In genomic region chrX:6599233-6599632, dm6 we compare ENCODE assay signal across 1 fruit fly cellular context.
TF ChIP-seq lines count a peak whose summit lies in the region.

No protein-coding gene starts in this region.

TF ChIP-seq in whole organism, embryonic, 481 proteins besides CTCF, POLR2A, EP300 and RAD21 (continued from another document and continues in another):
- TF ChIP-seq Ptx1 (GFP tag; IDR thresholded peaks at IDR 0.05; lab: Robert Waterston, UW): peak; percentile 99
- no peak for TF ChIP-seq CG16813 (GFP tag; IDR thresholded peaks at IDR 0.05; lab: Robert Waterston, UW; ENCODE audit: partially characterized antibody)
- TF ChIP-seq CG12219 (GFP tag; optimal IDR thresholded peaks at IDR 0.05; lab: Kevin White, UChicago): peak; percentile 64
- TF ChIP-seq ato (GFP tag; IDR thresholded peaks at IDR 0.05; lab: Robert Waterston, UW; ENCODE audit: partially characterized antibody): no peak
- TF ChIP-seq Deaf1 (tag; optimal IDR thresholded peaks at IDR 0.05; lab: Kevin White, UChicago): peak; percentile 31
- no peak for TF ChIP-seq fu2 (GFP tag; optimal IDR thresholded peaks at IDR 0.05; lab: Kevin White, UChicago)
- TF ChIP-seq bbx (GFP tag; IDR thresholded peaks at IDR 0.05; lab: Robert Waterston, UW; ENCODE audit: partially characterized antibody): peak; percentile 51; the same call in 1 of the 2 replicates
- peak; percentile 40 for TF ChIP-seq CG17802 (tag; optimal IDR thresholded peaks at IDR 0.05; lab: Kevin White, UChicago)
- TF ChIP-seq zfh1 (GFP tag; IDR thresholded peaks at IDR 0.05; lab: Robert Waterston, UW): peak; percentile 99
- TF ChIP-seq CG7372 (GFP tag; IDR thresholded peaks at IDR 0.05; lab: Robert Waterston, UW): peak; percentile 98
- TF ChIP-seq CG31224 (GFP tag; IDR thresholded peaks at IDR 0.05; lab: Robert Waterston, UW): peak; percentile 94
- TF ChIP-seq ttk (GFP tag; IDR thresholded peaks at IDR 0.05; lab: Robert Waterston, UW): peak; percentile 98
- no peak for TF ChIP-seq sc (optimal IDR thresholded peaks at IDR 0.05; lab: Kevin White, UChicago)
- TF ChIP-seq sc (GFP tag; optimal IDR thresholded peaks at IDR 0.05; lab: Kevin White, UChicago): peak; percentile 13
- TF ChIP-seq CG32772 (GFP tag; IDR thresholded peaks at IDR 0.05; lab: Robert Waterston, UW): peak; percentile 98
- TF ChIP-seq crc (GFP tag; optimal IDR thresholded peaks at IDR 0.05; lab: Kevin White, UChicago): peak; percentile 83
- peak; percentile 95 for TF ChIP-seq Ets65A (GFP tag; lab: Kevin White, UChicago)
- TF ChIP-seq mirr (GFP tag; optimal IDR thresholded peaks at IDR 0.05; lab: Kevin White, UChicago): peak; percentile 50
- peak; percentile 70 to 90 for TF ChIP-seq bsh (GFP tag; optimal IDR thresholded peaks at IDR 0.05; lab: Kevin White, UChicago)
- TF ChIP-seq Chrac-16 (GFP tag; optimal IDR thresholded peaks at IDR 0.05; lab: Kevin White, UChicago): no peak
- TF ChIP-seq lilli (GFP tag; optimal IDR thresholded peaks at IDR 0.05; lab: Kevin White, UChicago): peak; percentile 95
- peak; percentile 76 for TF ChIP-seq her (GFP tag; optimal IDR thresholded peaks at IDR 0.05; lab: Kevin White, UChicago)
- peak; percentile 72 for TF ChIP-seq CG8281 (tag; optimal IDR thresholded peaks at IDR 0.05; lab: Kevin White, UChicago)
- peak; percentile 88 for TF ChIP-seq Lim3 (GFP tag; IDR thresholded peaks at IDR 0.05; lab: Robert Waterston, UW)
- peak in 1 of 2 experiments; percentile 32 for TF ChIP-seq Eip74EF (GFP tag; optimal IDR thresholded peaks at IDR 0.05; lab: Kevin White, UChicago)
- TF ChIP-seq usp (GFP tag; optimal IDR thresholded peaks at IDR 0.05; lab: Kevin White, UChicago): no peak
- TF ChIP-seq Tbp (GFP tag; optimal IDR thresholded peaks at IDR 0.05; lab: Kevin White, UChicago): no peak
- TF ChIP-seq CG4707 (GFP tag; optimal IDR thresholded peaks at IDR 0.05; lab: Kevin White, UChicago): peak; percentile 58
- peak; percentile 94 for TF ChIP-seq CG1024 (GFP tag; IDR thresholded peaks at IDR 0.05; lab: Robert Waterston, UW)
- TF ChIP-seq caup (GFP tag; optimal IDR thresholded peaks at IDR 0.05; lab: Kevin White, UChicago; ENCODE audit: severe bottlenecking): peak; percentile 91
- peak; percentile 72 for TF ChIP-seq CG12769 (tag; optimal IDR thresholded peaks at IDR 0.05; lab: Kevin White, UChicago)
- TF ChIP-seq wek (GFP tag; optimal IDR thresholded peaks at IDR 0.05; lab: Kevin White, UChicago): no peak
- TF ChIP-seq CG4820 (GFP tag; optimal IDR thresholded peaks at IDR 0.05; lab: Kevin White, UChicago): peak; percentile 87
- no peak for TF ChIP-seq CG13123 (GFP tag; optimal IDR thresholded peaks at IDR 0.05; lab: Kevin White, UChicago)
- TF ChIP-seq Mad (GFP tag; optimal IDR thresholded peaks at IDR 0.05; lab: Kevin White, UChicago): peak; percentile 1
- no peak for TF ChIP-seq dm (GFP tag; optimal IDR thresholded peaks at IDR 0.05; lab: Kevin White, UChicago)
- peak; percentile 82 for TF ChIP-seq CG31441 (GFP tag; IDR thresholded peaks at IDR 0.05; lab: Robert Waterston, UW)
- peak; percentile 96 for TF ChIP-seq jigr1 (GFP tag; IDR thresholded peaks at IDR 0.05; lab: Robert Waterston, UW)
- TF ChIP-seq CG31388 (GFP tag; optimal IDR thresholded peaks at IDR 0.05; lab: Kevin White, UChicago): peak; percentile 77
- TF ChIP-seq pho (GFP tag; optimal IDR thresholded peaks at IDR 0.05; lab: Kevin White, UChicago): no peak
- TF ChIP-seq br (optimal IDR thresholded peaks at IDR 0.05; lab: Kevin White, UChicago): no peak
- no peak for TF ChIP-seq YL-1 (GFP tag; optimal IDR thresholded peaks at IDR 0.05; lab: Kevin White, UChicago)
- peak; percentile 93 for TF ChIP-seq Ravus (GFP tag; IDR thresholded peaks at IDR 0.05; lab: Robert Waterston, UW)
- peak; percentile 72 for TF ChIP-seq Sox100B (GFP tag; optimal IDR thresholded peaks at IDR 0.05; lab: Kevin White, UChicago)
- peak; percentile 86 for TF ChIP-seq CkIIα-i1 (GFP tag; IDR thresholded peaks at IDR 0.05; lab: Robert Waterston, UW)
- no peak for TF ChIP-seq NfI (GFP tag; optimal IDR thresholded peaks at IDR 0.05; lab: Kevin White, UChicago)
- TF ChIP-seq ab (GFP tag; optimal IDR thresholded peaks at IDR 0.05; lab: Kevin White, UChicago): no peak
- TF ChIP-seq sisA (GFP tag; IDR thresholded peaks at IDR 0.05; lab: Robert Waterston, UW): peak; percentile 96
- peak; percentile 83 for TF ChIP-seq CG12104 (GFP tag; optimal IDR thresholded peaks at IDR 0.05; lab: Kevin White, UChicago)
- no peak for TF ChIP-seq fru (optimal IDR thresholded peaks at IDR 0.05; lab: Kevin White, UChicago)
- TF ChIP-seq CG13424 (tag; optimal IDR thresholded peaks at IDR 0.05; lab: Kevin White, UChicago): no peak
- no peak for TF ChIP-seq vnd (GFP tag; IDR thresholded peaks at IDR 0.05; lab: Robert Waterston, UW; ENCODE audit: partially characterized antibody)
- TF ChIP-seq Sox102F (GFP tag; optimal IDR thresholded peaks at IDR 0.05; lab: Kevin White, UChicago): no peak
- TF ChIP-seq Sry-β (GFP tag; optimal IDR thresholded peaks at IDR 0.05; lab: Kevin White, UChicago): no peak
- peak; percentile 83 for TF ChIP-seq CG18764 (GFP tag; optimal IDR thresholded peaks at IDR 0.05; lab: Kevin White, UChicago)
- TF ChIP-seq al (GFP tag; IDR thresholded peaks at IDR 0.05; lab: Robert Waterston, UW): peak; percentile 97
- TF ChIP-seq pan (optimal IDR thresholded peaks at IDR 0.05; lab: Kevin White, UChicago): no peak
- peak in 1 of 2 experiments; percentile 99 for TF ChIP-seq pan (GFP tag; optimal IDR thresholded peaks at IDR 0.05 in 1 of 2, IDR thresholded peaks at IDR 0.05 in 1 of 2)
- peak; percentile 61 for TF ChIP-seq CG15696 (tag; optimal IDR thresholded peaks at IDR 0.05; lab: Kevin White, UChicago)
- TF ChIP-seq CG15269 (tag; optimal IDR thresholded peaks at IDR 0.05; lab: Kevin White, UChicago): no peak
- no peak for TF ChIP-seq CG2116 (GFP tag; optimal IDR thresholded peaks at IDR 0.05; lab: Kevin White, UChicago)
- TF ChIP-seq nerfin-2 (GFP tag; IDR thresholded peaks at IDR 0.05; lab: Robert Waterston, UW; ENCODE audit: partially characterized antibody): no peak
- TF ChIP-seq jumu (GFP tag; optimal IDR thresholded peaks at IDR 0.05; lab: Kevin White, UChicago): peak; percentile 90
- no peak for TF ChIP-seq zen2 (GFP tag; IDR thresholded peaks at IDR 0.05; lab: Robert Waterston, UW; ENCODE audit: partially characterized antibody)
- no peak for TF ChIP-seq chn (GFP tag; optimal IDR thresholded peaks at IDR 0.05; lab: Kevin White, UChicago)
- peak; percentile 90 for TF ChIP-seq Side (GFP tag; optimal IDR thresholded peaks at IDR 0.05; lab: Kevin White, UChicago)
- TF ChIP-seq CG9727 (GFP tag; optimal IDR thresholded peaks at IDR 0.05; lab: Kevin White, UChicago): peak; percentile 90
- TF ChIP-seq abd-A (tag; optimal IDR thresholded peaks at IDR 0.05; lab: Kevin White, UChicago): no peak
- peak; percentile 95 for TF ChIP-seq Fer3 (tag; optimal IDR thresholded peaks at IDR 0.05; lab: Kevin White, UChicago)
- TF ChIP-seq ssp (GFP tag; IDR thresholded peaks at IDR 0.05; lab: Robert Waterston, UW): peak; percentile 91
- peak; percentile 20 for TF ChIP-seq CG8388 (GFP tag; optimal IDR thresholded peaks at IDR 0.05; lab: Kevin White, UChicago)
- peak; percentile 92 for TF ChIP-seq CG10209 (GFP tag; optimal IDR thresholded peaks at IDR 0.05; lab: Kevin White, UChicago)
- peak; percentile 71 for TF ChIP-seq CG6813 (GFP tag; optimal IDR thresholded peaks at IDR 0.05; lab: Kevin White, UChicago)
- TF ChIP-seq CG2712 (tag; optimal IDR thresholded peaks at IDR 0.05; lab: Kevin White, UChicago): peak; percentile 82
- TF ChIP-seq Sin3A (optimal IDR thresholded peaks at IDR 0.05; lab: Kevin White, UChicago): no peak
- no peak for TF ChIP-seq tio (GFP tag; optimal IDR thresholded peaks at IDR 0.05; lab: Kevin White, UChicago)
- peak; percentile 98 for TF ChIP-seq rib (GFP tag; IDR thresholded peaks at IDR 0.05; lab: Robert Waterston, UW)
- no peak for TF ChIP-seq HLH4C (GFP tag; IDR thresholded peaks at IDR 0.05; lab: Robert Waterston, UW; ENCODE audit: partially characterized antibody)
- TF ChIP-seq sr (GFP tag; IDR thresholded peaks at IDR 0.05; lab: Robert Waterston, UW): peak; percentile 94
- peak; percentile 98 for TF ChIP-seq Dbx (GFP tag; IDR thresholded peaks at IDR 0.05; lab: Robert Waterston, UW)
- TF ChIP-seq CG9797 (GFP tag; optimal IDR thresholded peaks at IDR 0.05; lab: Kevin White, UChicago): peak; percentile 1
- TF ChIP-seq CG11398 (GFP tag; optimal IDR thresholded peaks at IDR 0.05; lab: Kevin White, UChicago): peak; percentile 69
- peak; percentile 81 for TF ChIP-seq nau (GFP tag; optimal IDR thresholded peaks at IDR 0.05; lab: Kevin White, UChicago)
- no peak for TF ChIP-seq CG7786 (GFP tag; optimal IDR thresholded peaks at IDR 0.05; lab: Kevin White, UChicago)
- no peak for TF ChIP-seq prd (optimal IDR thresholded peaks at IDR 0.05; lab: Kevin White, UChicago)
- peak; percentile 99 for TF ChIP-seq prd (GFP tag; IDR thresholded peaks at IDR 0.05; lab: Robert Waterston, UW)
- TF ChIP-seq Hand (GFP tag; optimal IDR thresholded peaks at IDR 0.05; lab: Kevin White, UChicago): no peak
- TF ChIP-seq mld (GFP tag; IDR thresholded peaks at IDR 0.05; lab: Robert Waterston, UW; ENCODE audit: partially characterized antibody): no peak
- no peak for TF ChIP-seq Nf-YC (tag; optimal IDR thresholded peaks at IDR 0.05; lab: Kevin White, UChicago)
- TF ChIP-seq CG3995 (GFP tag; optimal IDR thresholded peaks at IDR 0.05; lab: Kevin White, UChicago): peak; percentile 44
- no peak for TF ChIP-seq maf-S (GFP tag; optimal IDR thresholded peaks at IDR 0.05; lab: Kevin White, UChicago)
- TF ChIP-seq CG30403 (GFP tag; optimal IDR thresholded peaks at IDR 0.05; lab: Kevin White, UChicago): peak; percentile 24
- peak; percentile 94 for TF ChIP-seq CG11696 (GFP tag; IDR thresholded peaks at IDR 0.05; lab: Robert Waterston, UW)
- TF ChIP-seq CG15514 (GFP tag; optimal IDR thresholded peaks at IDR 0.05; lab: Kevin White, UChicago): peak; percentile 90
- peak; percentile 84 for TF ChIP-seq CG10654 (GFP tag; optimal IDR thresholded peaks at IDR 0.05; lab: Kevin White, UChicago)
- TF ChIP-seq Opbp (GFP tag; IDR thresholded peaks at IDR 0.05; lab: Robert Waterston, UW; ENCODE audit: partially characterized antibody): 0 out of 3 replicates have a peak, but pooled peaks have one; percentile 43
- TF ChIP-seq CG4730 (GFP tag; IDR thresholded peaks at IDR 0.05; lab: Robert Waterston, UW): peak; percentile 97
- no peak for TF ChIP-seq CG2202 (tag; optimal IDR thresholded peaks at IDR 0.05; lab: Kevin White, UChicago)
- no peak for TF ChIP-seq CG1602 (GFP tag; optimal IDR thresholded peaks at IDR 0.05; lab: Kevin White, UChicago)
- TF ChIP-seq CG15073 (GFP tag; optimal IDR thresholded peaks at IDR 0.05; lab: Kevin White, UChicago): no peak
- TF ChIP-seq ewg (GFP tag; optimal IDR thresholded peaks at IDR 0.05; lab: Kevin White, UChicago): peak; percentile 1
- peak; percentile 33 for TF ChIP-seq trh (GFP tag; optimal IDR thresholded peaks at IDR 0.05; lab: Kevin White, UChicago)
- no peak for TF ChIP-seq CG10543 (GFP tag; optimal IDR thresholded peaks at IDR 0.05; lab: Kevin White, UChicago)
- TF ChIP-seq sug (tag; optimal IDR thresholded peaks at IDR 0.05; lab: Kevin White, UChicago): peak; percentile 26
- no peak for TF ChIP-seq NC2α (GFP tag; optimal IDR thresholded peaks at IDR 0.05; lab: Kevin White, UChicago)
- TF ChIP-seq Myb (GFP tag; optimal IDR thresholded peaks at IDR 0.05; lab: Kevin White, UChicago): peak; percentile 73
- TF ChIP-seq Dref (GFP tag; IDR thresholded peaks at IDR 0.05; lab: Robert Waterston, UW): peak; percentile 47
- peak; percentile 97 for TF ChIP-seq CG3726 (GFP tag; IDR thresholded peaks at IDR 0.05; lab: Robert Waterston, UW)
- no peak for TF ChIP-seq CG2875 (GFP tag; optimal IDR thresholded peaks at IDR 0.05; lab: Kevin White, UChicago)
- TF ChIP-seq tin (GFP tag; optimal IDR thresholded peaks at IDR 0.05; lab: Kevin White, UChicago): peak; percentile 75
- TF ChIP-seq CG4328 (GFP tag; optimal IDR thresholded peaks at IDR 0.05; lab: Kevin White, UChicago): no peak
- no peak for TF ChIP-seq CG15479 (GFP tag; optimal IDR thresholded peaks at IDR 0.05; lab: Kevin White, UChicago)
- peak; percentile 54 for TF ChIP-seq CG5180 (GFP tag; optimal IDR thresholded peaks at IDR 0.05; lab: Kevin White, UChicago)
- no peak for TF ChIP-seq oc (tag; optimal IDR thresholded peaks at IDR 0.05; lab: Kevin White, UChicago)
- TF ChIP-seq CG4360 (GFP tag; IDR thresholded peaks at IDR 0.05; lab: Robert Waterston, UW): peak; percentile 82
- peak; percentile 19 for TF ChIP-seq kah (GFP tag; optimal IDR thresholded peaks at IDR 0.05; lab: Kevin White, UChicago)
- TF ChIP-seq gt (GFP tag; IDR thresholded peaks at IDR 0.05; lab: Robert Waterston, UW): peak; percentile 90
- peak; percentile 86 for TF ChIP-seq luna (GFP tag; optimal IDR thresholded peaks at IDR 0.05; lab: Kevin White, UChicago)
- no peak for TF ChIP-seq hth (optimal IDR thresholded peaks at IDR 0.05; lab: Kevin White, UChicago)
- peak; percentile 65 for TF ChIP-seq Ssrp (tag; optimal IDR thresholded peaks at IDR 0.05; lab: Kevin White, UChicago)
- TF ChIP-seq otp (GFP tag; IDR thresholded peaks at IDR 0.05; lab: Robert Waterston, UW): peak; percentile 96
- peak; percentile 26 for TF ChIP-seq CG12659 (GFP tag; optimal IDR thresholded peaks at IDR 0.05; lab: Kevin White, UChicago)
- TF ChIP-seq vfl (GFP tag; optimal IDR thresholded peaks at IDR 0.05; lab: Kevin White, UChicago): no peak
- no peak for TF ChIP-seq hkb (optimal IDR thresholded peaks at IDR 0.05; lab: Kevin White, UChicago)
- TF ChIP-seq hkb (GFP tag; IDR thresholded peaks at IDR 0.05; lab: Robert Waterston, UW): peak; percentile 98
- peak; percentile 70 for TF ChIP-seq grn (GFP tag; optimal IDR thresholded peaks at IDR 0.05; lab: Kevin White, UChicago)
- TF ChIP-seq CG6683 (GFP tag; optimal IDR thresholded peaks at IDR 0.05; lab: Kevin White, UChicago): peak; percentile 83
- TF ChIP-seq CG30431 (GFP tag; optimal IDR thresholded peaks at IDR 0.05; lab: Kevin White, UChicago): no peak
- no peak for TF ChIP-seq CG2129 (GFP tag; IDR thresholded peaks at IDR 0.05; lab: Robert Waterston, UW; ENCODE audit: partially characterized antibody)
- TF ChIP-seq Jarid2 (GFP tag; optimal IDR thresholded peaks at IDR 0.05; lab: Kevin White, UChicago): peak; percentile 68
- peak; percentile 48 for TF ChIP-seq D19A (tag; optimal IDR thresholded peaks at IDR 0.05; lab: Kevin White, UChicago)
- peak; percentile 98 for TF ChIP-seq CG14441 (GFP tag; IDR thresholded peaks at IDR 0.05; lab: Robert Waterston, UW)
- TF ChIP-seq CG10462 (GFP tag; optimal IDR thresholded peaks at IDR 0.05; lab: Kevin White, UChicago): no peak
- no peak for TF ChIP-seq CG13287 (GFP tag; IDR thresholded peaks at IDR 0.05; lab: Robert Waterston, UW; ENCODE audit: partially characterized antibody)
